Fruit fly (Drosophila melanogaster): ENCODE measurements around the gene Pkd2.
A peak's percentile ranks its signal among the peaks of the same experiment; 100 is the strongest.

Gene Pkd2

dm6 chr2L:12433712-12434534 lies 35.8 kb downstream of the Pkd2 start, which contains the start of gene eRF3 (continued):
- TF ChIP-seq Sry-δ (GFP tag; optimal IDR thresholded peaks at IDR 0.05) (peak; percentile 76), Hmr (GFP tag; optimal IDR thresholded peaks at IDR 0.05) (peak; percentile 72), CG2199 (GFP tag; IDR thresholded peaks at IDR 0.05) (no peak), HmgZ (tag; optimal IDR thresholded peaks at IDR 0.05) (peak; percentile 6), CG8765 (GFP tag; IDR thresholded peaks at IDR 0.05) (peak; percentile 51), CG11560 (tag; IDR thresholded peaks at IDR 0.05) (0 out of 3 replicates have a peak, but pooled peaks have one; percentile 31), zen2 (GFP tag; IDR thresholded peaks at IDR 0.05; ENCODE audit: partially characterized antibody) (no peak), CG6654 (GFP tag; optimal IDR thresholded peaks at IDR 0.05) (no peak), CG17568 (GFP tag; optimal IDR thresholded peaks at IDR 0.05) (no peak), CG5245 (GFP tag; optimal IDR thresholded peaks at IDR 0.05) (peak; percentile 9), vfl (GFP tag; optimal IDR thresholded peaks at IDR 0.05) (no peak), chinmo (GFP tag; IDR thresholded peaks at IDR 0.05; ENCODE audit: partially characterized antibody) (peak; percentile 80; the same call in 1 of the 4 replicates), CG15011 (GFP tag; optimal IDR thresholded peaks at IDR 0.05) (peak; percentile 20), CG1832 (GFP tag; optimal IDR thresholded peaks at IDR 0.05) (no peak), Doc2 (GFP tag; IDR thresholded peaks at IDR 0.05) (no peak), Mad (GFP tag; optimal IDR thresholded peaks at IDR 0.05) (peak; percentile 5), CG4820 (GFP tag; optimal IDR thresholded peaks at IDR 0.05) (peak; percentile 63), slbo (GFP tag; IDR thresholded peaks at IDR 0.05) (peak; percentile 87), CG12219 (GFP tag; optimal IDR thresholded peaks at IDR 0.05) (no peak), BtbVII (GFP tag; optimal IDR thresholded peaks at IDR 0.05) (peak; percentile 47), CG10979 (tag; optimal IDR thresholded peaks at IDR 0.05) (peak; percentile 78), CG6272 (GFP tag; IDR thresholded peaks at IDR 0.05) (peak; percentile 78), jumu (GFP tag; optimal IDR thresholded peaks at IDR 0.05) (no peak), CG10543 (GFP tag; optimal IDR thresholded peaks at IDR 0.05) (peak; percentile 70), Bgb (GFP tag; IDR thresholded peaks at IDR 0.05; ENCODE audit: partially characterized antibody) (0 out of 2 replicates have a peak, but pooled peaks have one; percentile 34), Hr3 (GFP tag; optimal IDR thresholded peaks at IDR 0.05) (peak; percentile 88), CG10462 (GFP tag; optimal IDR thresholded peaks at IDR 0.05) (peak; percentile 0), CG18476 (GFP tag; optimal IDR thresholded peaks at IDR 0.05) (peak; percentile 41), CG7928 (GFP tag; optimal IDR thresholded peaks at IDR 0.05) (no peak), bigmax (GFP tag; optimal IDR thresholded peaks at IDR 0.05) (peak; percentile 91), CG4328 (GFP tag; optimal IDR thresholded peaks at IDR 0.05) (peak; percentile 61), bbx (GFP tag; IDR thresholded peaks at IDR 0.05; ENCODE audit: partially characterized antibody) (no peak; the same call in 1 of the 2 replicates), ssp (GFP tag; IDR thresholded peaks at IDR 0.05) (peak; percentile 72), Blimp-1 (GFP tag; optimal IDR thresholded peaks at IDR 0.05) (peak; percentile 74), CoRest (tag; optimal IDR thresholded peaks at IDR 0.05) (peak; percentile 92), Lim3 (GFP tag; IDR thresholded peaks at IDR 0.05) (no peak), Lhr (GFP tag; optimal IDR thresholded peaks at IDR 0.05) (no peak), CG3838 (GFP tag; optimal IDR thresholded peaks at IDR 0.05) (no peak), lbe (GFP tag; optimal IDR thresholded peaks at IDR 0.05) (peak; percentile 18), HLH3B (GFP tag; IDR thresholded peaks at IDR 0.05) (peak; percentile 72), ap (GFP tag; IDR thresholded peaks at IDR 0.05) (peak; percentile 53), CG7556 (GFP tag; optimal IDR thresholded peaks at IDR 0.05) (peak; percentile 83), CG14050 (GFP tag; IDR thresholded peaks at IDR 0.05) (no peak; the same call in 2 of the 3 replicates), CG9437 (GFP tag; optimal IDR thresholded peaks at IDR 0.05) (peak; percentile 78), Deaf1 (tag; optimal IDR thresholded peaks at IDR 0.05) (peak; percentile 50), CG2678 (tag; optimal IDR thresholded peaks at IDR 0.05) (peak; percentile 90), H2.0 (GFP tag; IDR thresholded peaks at IDR 0.05) (peak; percentile 69), knrl (GFP tag; IDR thresholded peaks at IDR 0.05; ENCODE audit: partially characterized antibody) (peak; percentile 68)

Measured in whole organism, embryonic.